Fruit fly (Drosophila melanogaster): ENCODE measurements around the gene CG6999.

The CG6999 gene

DNA sequence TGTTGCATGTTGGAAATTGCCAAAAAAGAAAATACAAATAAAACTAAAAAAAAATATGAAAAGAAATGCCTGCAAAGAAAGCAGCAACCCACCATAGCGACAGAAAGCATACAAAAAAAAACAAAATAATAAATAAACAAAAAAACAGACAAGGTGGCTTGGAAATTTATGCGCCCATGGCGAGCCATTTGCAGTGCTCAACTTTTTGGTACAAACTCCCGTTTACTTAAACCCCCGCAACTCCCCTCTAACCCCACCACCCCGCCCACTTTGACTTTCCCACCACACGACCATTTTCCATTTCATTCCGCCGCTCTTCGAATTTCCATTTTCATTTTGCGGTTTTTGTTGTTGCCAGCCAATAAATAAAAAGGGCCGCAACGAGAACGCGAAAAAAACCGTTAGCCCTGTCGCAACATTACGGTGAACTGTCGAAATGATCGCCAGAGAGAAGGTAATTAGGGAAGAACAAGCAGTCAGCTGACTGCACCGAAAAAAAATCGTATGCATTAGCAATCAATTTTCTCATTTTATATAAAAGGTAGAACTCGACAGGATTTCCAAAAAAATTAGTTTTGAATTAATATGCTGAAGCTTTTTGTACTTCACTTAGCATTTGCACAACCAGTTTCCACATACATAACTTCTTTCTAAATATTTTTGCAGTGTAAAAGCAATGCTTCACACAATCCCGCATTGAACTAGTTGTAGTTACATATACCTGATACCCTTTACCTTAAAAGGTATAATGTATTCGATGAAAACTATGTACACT, 48.8 kb downstream of the CG6999 start (continued):
- no peak for TF ChIP-seq CG4318 (GFP tag; optimal IDR thresholded peaks at IDR 0.05)
- TF ChIP-seq Ets96B (tag; optimal IDR thresholded peaks at IDR 0.05) = peak; percentile 2
- no peak for TF ChIP-seq acj6 (GFP tag; optimal IDR thresholded peaks at IDR 0.05)
- no peak for TF ChIP-seq Gug (GFP tag; IDR thresholded peaks at IDR 0.05)
- TF ChIP-seq CG6808 (GFP tag; optimal IDR thresholded peaks at IDR 0.05) = no peak
- no peak for TF ChIP-seq CG8319 (GFP tag; optimal IDR thresholded peaks at IDR 0.05)
- TF ChIP-seq eg (GFP tag; IDR thresholded peaks at IDR 0.05) = peak; percentile 38; the same call in 1 of the 3 replicates
- no peak; the same call in 2 of the 3 replicates for TF ChIP-seq CG8119 (GFP tag; IDR thresholded peaks at IDR 0.05)
- TF ChIP-seq Smox (GFP tag; optimal IDR thresholded peaks at IDR 0.05) = no peak

All from whole organism, prepupa.